Worm (Caenorhabditis elegans) whole organism, L1 larva: ENCODE results near the gene alh-5.

Source experiments
- Y116A8C.19 ChIP-seq: sonication (generic microtip); optimal IDR thresholded peaks from 2 replicates; lab custom pipeline; 2016; ENCODE audit warnings: missing compliant biosample characterization, missing genetic modification characterization, borderline replicate concordance
- aha-1 ChIP-seq: fragments of 150-350 bp; optimal IDR thresholded peaks from 2 replicates; lab custom pipeline; 2014; ENCODE audit warnings: missing biosample characterization, missing genetic modification characterization
- aly-2 ChIP-seq: fragments of 150-350 bp; optimal IDR thresholded peaks from 2 replicates; lab custom pipeline; 2014; ENCODE audit warnings: missing biosample characterization, missing genetic modification characterization
- ceh-8 ChIP-seq: fragments of 200-800 bp; sonication (Bioruptor generic); optimal IDR thresholded peaks from 2 replicates; lab custom pipeline; 2018; ENCODE audit warnings: mild to moderate bottlenecking, missing genetic modification characterization, moderate library complexity, missing compliant biosample characterization
- dpl-1 ChIP-seq, 3 experiments: fragments of 150-350 bp in 2 of 3; sonication (generic microtip) in 1 of 3; optimal IDR thresholded peaks; 2 replicates each; lab custom pipeline; 2014 to 2017; ENCODE audit warnings: missing biosample characterization in 3 of 3, missing genetic modification characterization in 3 of 3, missing genetic modification reagents in 3 of 3
- dsc-1 ChIP-seq: sonication (generic microtip); optimal IDR thresholded peaks from 2 replicates; lab custom pipeline; 2016; ENCODE audit warnings: mild to moderate bottlenecking, missing genetic modification characterization, missing compliant biosample characterization
- efl-1 ChIP-seq, 4 experiments: fragments of 150-350 bp; optimal IDR thresholded peaks in 3 of 4; peaks in 1 of 4; 1 replicate in 1 of 4; 2 replicates in 3 of 4; lab custom pipeline; 2014; ENCODE audit warnings: missing biosample characterization in 2 of 4, missing genetic modification characterization in 2 of 4, missing genetic modification reagents in 2 of 4
- efl-3 ChIP-seq: fragments of 200-800 bp; sonication (Bioruptor generic); optimal IDR thresholded peaks from 2 replicates; lab custom pipeline; 2018; ENCODE audit warnings: mild to moderate bottlenecking, missing genetic modification characterization, missing compliant biosample characterization
- egl-13 ChIP-seq: sonication (generic microtip); optimal IDR thresholded peaks from 2 replicates; lab custom pipeline; 2016; ENCODE audit warnings: missing genotype, missing genetic modification reagents, missing genetic modification characterization, missing compliant biosample characterization
- grh-1 ChIP-seq: fragments of 200-800 bp; sonication (Bioruptor generic); IDR thresholded peaks from 2 replicates; pipeline ENCODE4 v1.3.6; 2022; ENCODE audit warnings: missing genetic modification reagents, missing genetic modification characterization, missing compliant biosample characterization
- hlh-4 ChIP-seq: sonication (generic microtip); optimal IDR thresholded peaks from 2 replicates; lab custom pipeline; 2016; ENCODE audit warnings: mild to moderate bottlenecking, missing genetic modification characterization, missing compliant biosample characterization
- hpl-2 ChIP-seq: fragments of 150-350 bp; optimal IDR thresholded peaks from 2 replicates; lab custom pipeline; 2014; ENCODE audit warnings: missing biosample characterization, missing genetic modification reagents, missing genetic modification characterization
- lin-13 ChIP-seq: fragments of 150-350 bp; optimal IDR thresholded peaks from 2 replicates; lab custom pipeline; 2014; ENCODE audit warnings: missing biosample characterization, missing genetic modification reagents, missing genetic modification characterization
- lin-15B ChIP-seq: fragments of 150-350 bp; sonication (generic microtip); optimal IDR thresholded peaks from 3 replicates; lab custom pipeline; 2014; ENCODE audit warnings: missing biosample characterization, missing genetic modification characterization
- lin-35 ChIP-seq, 2 experiments: fragments of 150-350 bp; optimal IDR thresholded peaks; 2 replicates each; lab custom pipeline; 2014; ENCODE audit warnings: missing biosample characterization in 2 of 2, missing genetic modification characterization in 2 of 2, missing genetic modification reagents in 2 of 2
- lir-3 ChIP-seq: sonication (generic microtip); optimal IDR thresholded peaks from 2 replicates; lab custom pipeline; 2016; ENCODE audit warnings: mild to moderate bottlenecking, missing genetic modification characterization, moderate library complexity, missing compliant biosample characterization; ENCODE audit not compliant: poor library complexity
- mab-9 ChIP-seq: fragments of 200-800 bp; sonication (Bioruptor generic); IDR thresholded peaks from 2 replicates; pipeline ENCODE4 v1.3.6; 2022; ENCODE audit warnings: missing genetic modification reagents, missing genetic modification characterization, missing compliant biosample characterization
- mef-2 ChIP-seq: fragments of 150-350 bp; optimal IDR thresholded peaks from 2 replicates; lab custom pipeline; 2014; ENCODE audit warnings: missing biosample characterization, missing genetic modification characterization
- mep-1 ChIP-seq: fragments of 150-350 bp; optimal IDR thresholded peaks from 2 replicates; lab custom pipeline; 2014; ENCODE audit warnings: missing biosample characterization, missing genetic modification characterization
- nhr-11 ChIP-seq: fragments of 150-350 bp; optimal IDR thresholded peaks from 2 replicates; lab custom pipeline; 2014; ENCODE audit warnings: missing biosample characterization, missing genetic modification characterization
- nhr-237 ChIP-seq: fragments of 150-350 bp; optimal IDR thresholded peaks from 2 replicates; lab custom pipeline; 2014; ENCODE audit warnings: missing biosample characterization, missing genetic modification characterization
- nhr-28 ChIP-seq: fragments of 150-350 bp; optimal IDR thresholded peaks from 2 replicates; lab custom pipeline; 2014; ENCODE audit warnings: missing biosample characterization, missing genetic modification characterization
- pax-3 ChIP-seq: fragments of 200-800 bp; sonication (Bioruptor generic); optimal IDR thresholded peaks from 2 replicates; lab custom pipeline; 2018; ENCODE audit warnings: mild to moderate bottlenecking, missing genetic modification characterization, moderate library complexity, missing compliant biosample characterization
- pqm-1 ChIP-seq: sonication (generic microtip); optimal IDR thresholded peaks from 3 replicates; lab custom pipeline; 2017; ENCODE audit warnings: missing biosample characterization, missing genetic modification characterization
- skn-1 ChIP-seq: fragments of 150-350 bp; optimal IDR thresholded peaks from 2 replicates; lab custom pipeline; 2014; ENCODE audit warnings: missing biosample characterization, missing genetic modification characterization
- sptf-1 ChIP-seq: fragments of 150-350 bp; optimal IDR thresholded peaks from 2 replicates; lab custom pipeline; 2014; ENCODE audit warnings: missing biosample characterization, missing genetic modification characterization
- unc-30 ChIP-seq: sonication (generic microtip); optimal IDR thresholded peaks from 2 replicates; lab custom pipeline; 2017; ENCODE audit warnings: missing biosample characterization, missing genetic modification characterization

The alh-5 gene

DNA sequence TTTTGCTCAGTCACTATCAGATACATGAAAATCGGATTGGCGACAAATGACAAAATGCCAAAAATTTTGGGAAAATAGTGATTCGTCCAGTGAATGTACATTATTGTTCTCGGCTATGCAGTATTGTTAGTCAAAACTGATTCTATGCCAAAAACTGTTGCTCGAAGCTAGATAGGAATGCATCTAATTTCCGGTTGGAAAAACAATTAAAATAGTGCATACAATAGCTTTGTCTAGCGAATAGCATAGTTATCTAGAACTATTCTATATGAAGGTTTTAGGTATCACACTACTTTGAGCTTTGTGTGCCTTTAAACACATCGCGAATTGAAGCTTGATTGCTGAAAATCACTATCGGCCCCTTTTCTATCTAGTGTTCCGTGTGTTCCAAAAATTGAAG lies 34.6 kb downstream of the alh-5 start, which contains the start of gene srj-15:
Gene srj-15 (minus strand): TSS at position 101 of the 400 bp plus-strand sequence.
- TF ChIP-seq lin-35 (GFP tag; optimal IDR thresholded peaks at IDR 0.05; lab: Kevin White, UChicago): no peak
- no peak for TF ChIP-seq pax-3 (tag; lab: Kevin White, UChicago)
- TF ChIP-seq mep-1 (tag; lab: Kevin White, UChicago): no peak
- no peak for TF ChIP-seq efl-3 (GFP tag; lab: Kevin White, UChicago)
- no peak for TF ChIP-seq skn-1
- TF ChIP-seq mef-2 (tag; lab: Kevin White, UChicago): no peak

DNA sequence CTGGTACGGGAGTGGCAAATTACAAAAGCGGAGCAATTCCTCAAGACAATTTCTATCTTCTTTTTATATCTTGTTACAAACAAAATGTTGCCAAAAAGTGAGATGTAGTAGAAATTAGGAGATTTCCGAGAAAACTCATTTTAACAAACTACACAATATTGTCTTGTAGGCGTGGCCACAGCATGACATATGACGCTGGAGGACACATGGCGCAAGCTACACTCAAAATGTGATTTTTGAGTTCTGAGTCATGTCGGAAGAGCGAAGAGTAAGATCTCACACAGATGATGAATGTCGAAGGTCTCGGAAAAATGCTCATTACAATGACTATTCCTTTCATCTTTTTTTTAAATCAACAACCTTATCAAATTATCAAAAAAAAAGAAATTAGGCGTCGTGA lies 37.9 kb downstream of the alh-5 start, which contains the start of gene Y40B10B.1:
Gene Y40B10B.1 (minus strand): TSS at position 101 of the 400 bp plus-strand sequence.
- no peak for TF ChIP-seq lin-15B
- no peak for TF ChIP-seq lin-13 (GFP tag; lab: Kevin White, UChicago)
- no peak for TF ChIP-seq nhr-11 (tag; lab: Kevin White, UChicago)
- TF ChIP-seq hpl-2 (GFP tag; lab: Kevin White, UChicago): no peak
- no peak for TF ChIP-seq ceh-8 (GFP tag; lab: Kevin White, UChicago)
- TF ChIP-seq pqm-1 (tag; lab: Kevin White, UChicago): no peak
- TF ChIP-seq nhr-28 (tag; lab: Kevin White, UChicago): no peak
- no peak for TF ChIP-seq sptf-1 (tag; lab: Kevin White, UChicago)
- TF ChIP-seq dpl-1 (GFP tag; optimal IDR thresholded peaks at IDR 0.05; lab: Kevin White, UChicago): no peak
- TF ChIP-seq hlh-4 (tag; lab: Kevin White, UChicago): no peak
- no peak for TF ChIP-seq grh-1 (GFP tag; lab: Robert Waterston, UW)
- TF ChIP-seq efl-3 (GFP tag; lab: Kevin White, UChicago): no peak
- TF ChIP-seq dsc-1 (tag; lab: Kevin White, UChicago): no peak
- TF ChIP-seq mab-9: no peak
- no peak for TF ChIP-seq lin-35 (GFP tag; optimal IDR thresholded peaks at IDR 0.05; lab: Kevin White, UChicago)
- no peak for TF ChIP-seq egl-13 (tag; lab: Kevin White, UChicago)
- TF ChIP-seq aha-1 (tag; lab: Kevin White, UChicago): no peak
- TF ChIP-seq lir-3 (tag; lab: Kevin White, UChicago): no peak
- TF ChIP-seq, all 84 proteins: peak for 0

DNA sequence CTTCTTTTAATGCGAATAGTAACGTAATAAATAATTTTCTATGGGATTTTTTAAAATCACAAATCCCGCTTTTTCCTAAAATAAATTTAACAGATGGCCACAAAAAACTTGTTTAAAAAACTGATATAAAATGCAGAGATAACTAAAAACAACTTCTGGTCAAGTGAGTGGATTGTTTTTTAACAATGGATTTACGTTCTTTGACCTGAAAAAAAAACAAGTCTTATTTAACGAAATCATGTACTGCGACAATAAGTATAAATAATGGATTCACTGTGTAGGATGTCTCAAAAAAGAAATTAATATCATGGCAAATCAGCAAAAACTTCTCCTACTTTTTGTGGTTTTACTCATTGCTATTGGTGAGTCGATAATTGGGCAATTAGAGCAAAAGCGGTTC lies 42.3 kb downstream of the alh-5 start, which contains the start of gene fipr-25:
Gene fipr-25 (plus strand): TSS at position 301 of the 400 bp plus-strand sequence.
- no peak for TF ChIP-seq mab-9
- no peak for TF ChIP-seq egl-13 (tag; lab: Kevin White, UChicago)
- no peak for TF ChIP-seq nhr-28 (tag; lab: Kevin White, UChicago)
- no peak for TF ChIP-seq unc-30 (tag; lab: Kevin White, UChicago)
- TF ChIP-seq efl-1 (optimal IDR thresholded peaks at IDR 0.05; lab: Kevin White, UChicago): no peak
- no peak for TF ChIP-seq efl-1 (GFP tag; optimal IDR thresholded peaks at IDR 0.05 in 1 of 2; lab: Kevin White, UChicago)
- TF ChIP-seq efl-3 (GFP tag; lab: Kevin White, UChicago): no peak
- no peak for TF ChIP-seq nhr-237 (tag; lab: Kevin White, UChicago)
- TF ChIP-seq aly-2 (tag; lab: Kevin White, UChicago): no peak

DNA sequence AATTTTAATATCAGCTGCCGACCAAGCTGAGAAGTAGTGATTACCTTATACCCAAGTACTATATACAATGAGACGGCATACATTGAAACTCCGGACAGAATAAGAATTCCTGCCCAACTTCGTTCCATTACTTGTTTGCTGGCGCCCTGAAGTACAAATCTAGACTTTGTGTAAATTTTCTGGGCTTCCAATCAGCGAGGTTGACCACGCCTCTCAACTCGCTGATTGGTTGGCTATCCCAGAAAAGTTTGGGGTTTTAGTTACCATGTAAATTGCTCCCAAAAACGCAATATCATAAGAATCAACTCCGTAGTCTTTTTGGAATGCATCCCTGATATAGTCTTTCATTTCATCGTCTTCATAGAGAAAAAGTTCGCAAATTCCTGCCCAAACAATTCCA lies 44.1 kb downstream of the alh-5 start:
- TF ChIP-seq Y116A8C.19 (tag; lab: Kevin White, UChicago) (no peak), dsc-1 (tag; lab: Kevin White, UChicago) (no peak)
